Worm (Caenorhabditis elegans): Measurements from ENCODE around the gene F19C6.4.

- TF ChIP-seq sma-3 (GFP tag; optimal IDR thresholded peaks at IDR 0.05), result no peak
- no peak for TF ChIP-seq ama-1 (optimal IDR thresholded peaks at IDR 0.05)
- no peak for TF ChIP-seq blmp-1 (tag; optimal IDR thresholded peaks at IDR 0.05; ENCODE audit: insufficient read depth)
Observed at ce11 chrX:10049160-10049559, 31.3 kb upstream of the F19C6.4 start, which contains the start of gene gnrr-3.
